Fruit fly (Drosophila melanogaster) whole organism, embryonic: ENCODE results near the gene Vm26Aa.

ENCODE experiments used
- ATbp ChIP-seq: fragments of 200-800 bp; sonication (Bioruptor generic); optimal IDR thresholded peaks from 2 replicates; lab custom pipeline; 2017; ENCODE audit warnings: missing biosample characterization, mild to moderate bottlenecking, missing genetic modification characterization, missing genetic modification reagents
- CG10462 ChIP-seq: fragments of 200-800 bp; sonication (Bioruptor generic); optimal IDR thresholded peaks from 2 replicates; lab custom pipeline; 2016; ENCODE audit warnings: missing biosample characterization, missing genetic modification characterization
- CG10565 ChIP-seq: fragments of 200-800 bp; sonication (Bioruptor generic); optimal IDR thresholded peaks from 3 replicates; lab custom pipeline; 2016; ENCODE audit warnings: missing biosample characterization, mild to moderate bottlenecking, missing genetic modification characterization
- CG10979 ChIP-seq: fragments of 200-800 bp; sonication (Bioruptor generic); optimal IDR thresholded peaks from 2 replicates; lab custom pipeline; 2018; ENCODE audit warnings: missing biosample characterization, mild to moderate bottlenecking, missing genetic modification characterization, moderate library complexity
- CG12071 ChIP-seq: fragments of 200-800 bp; sonication (Bioruptor generic); optimal IDR thresholded peaks from 3 replicates; lab custom pipeline; 2018; ENCODE audit warnings: missing biosample characterization, mild to moderate bottlenecking, missing genetic modification characterization
- CG12744 ChIP-seq: fragments of 200-800 bp; sonication (Bioruptor generic); optimal IDR thresholded peaks from 2 replicates; lab custom pipeline; 2016; ENCODE audit warnings: missing biosample characterization, missing genetic modification characterization
- CG1647 ChIP-seq: fragments of 200-800 bp; sonication (Bioruptor generic); optimal IDR thresholded peaks from 3 replicates; lab custom pipeline; 2016; ENCODE audit warnings: missing biosample characterization, missing genetic modification characterization
- CG2116 ChIP-seq: fragments of 200-800 bp; sonication (Bioruptor generic); optimal IDR thresholded peaks from 3 replicates; lab custom pipeline; 2018; ENCODE audit warnings: missing biosample characterization, mild to moderate bottlenecking, missing genetic modification characterization
- CG30020 ChIP-seq: fragments of 200-800 bp; optimal IDR thresholded peaks from 2 replicates; lab custom pipeline; 2019; ENCODE audit warnings: missing biosample characterization, mild to moderate bottlenecking, missing genetic modification characterization, moderate library complexity
- CG30403 ChIP-seq: fragments of 200-800 bp; sonication (Bioruptor generic); optimal IDR thresholded peaks from 3 replicates; lab custom pipeline; 2016; ENCODE audit warnings: missing biosample characterization, missing genetic modification characterization
- CG31365 ChIP-seq: fragments of 200-800 bp; sonication (Bioruptor generic); optimal IDR thresholded peaks from 2 replicates; lab custom pipeline; 2018; ENCODE audit warnings: missing biosample characterization, mild to moderate bottlenecking, missing genetic modification characterization
- CG33213 ChIP-seq: fragments of 200-800 bp; sonication (Bioruptor generic); optimal IDR thresholded peaks from 3 replicates; lab custom pipeline; 2016; ENCODE audit warnings: missing biosample characterization, missing genetic modification characterization
- CG34376 ChIP-seq: fragments of 200-800 bp; sonication (Bioruptor generic); optimal IDR thresholded peaks from 2 replicates; lab custom pipeline; 2018; ENCODE audit warnings: missing biosample characterization, mild to moderate bottlenecking, missing genetic modification characterization
- CG43689 ChIP-seq: fragments of 200-800 bp; sonication (Bioruptor generic); IDR thresholded peaks from 2 replicates; pipeline ENCODE4 v1.3.6; 2022; ENCODE audit warnings: missing biosample characterization, missing genetic modification characterization
- CG4404 ChIP-seq: fragments of 200-800 bp; sonication (Bioruptor generic); IDR thresholded peaks from 2 replicates; pipeline ENCODE4 v1.3.6; 2022; ENCODE audit warnings: missing biosample characterization, missing genetic modification characterization
- CG4730 ChIP-seq: fragments of 200-800 bp; sonication (Bioruptor generic); IDR thresholded peaks from 2 replicates; pipeline ENCODE4 v1.3.6; 2022; ENCODE audit warnings: missing biosample characterization, missing genetic modification characterization
- CG6272 ChIP-seq: fragments of 200-800 bp; sonication (Bioruptor generic); IDR thresholded peaks from 2 replicates; pipeline ENCODE4 v1.3.6; 2022; ENCODE audit warnings: missing biosample characterization, missing genetic modification characterization
- CG6813 ChIP-seq: fragments of 200-800 bp; sonication (Bioruptor generic); optimal IDR thresholded peaks from 2 replicates; lab custom pipeline; 2017; ENCODE audit warnings: missing biosample characterization, missing genetic modification characterization, mild to moderate bottlenecking, moderate library complexity, missing genetic modification reagents
- CG7271 ChIP-seq: fragments of 200-800 bp; sonication (Bioruptor generic); optimal IDR thresholded peaks from 2 replicates; lab custom pipeline; 2018; ENCODE audit warnings: missing biosample characterization, mild to moderate bottlenecking, missing genetic modification characterization, moderate library complexity
- CG8359 ChIP-seq: fragments of 200-800 bp; sonication (Bioruptor generic); optimal IDR thresholded peaks from 2 replicates; lab custom pipeline; 2017; ENCODE audit warnings: missing biosample characterization, mild to moderate bottlenecking, missing genetic modification characterization, borderline replicate concordance
- CG8765 ChIP-seq: fragments of 200-800 bp; sonication (Bioruptor generic); IDR thresholded peaks from 2 replicates; pipeline ENCODE4 v1.3.6; 2022; ENCODE audit warnings: missing biosample characterization, missing genetic modification characterization
- CG9215 ChIP-seq: fragments of 200-800 bp; sonication (Bioruptor generic); IDR thresholded peaks from 2 replicates; pipeline ENCODE4 v1.3.6; 2022; ENCODE audit warnings: missing biosample characterization, missing genetic modification characterization
- Doc2 ChIP-seq: fragments of 200-800 bp; sonication (Bioruptor generic); IDR thresholded peaks from 2 replicates; pipeline ENCODE4 v1.3.6; 2022; ENCODE audit warnings: missing biosample characterization, missing genetic modification characterization
- Hr78 ChIP-seq, 2 experiments: fragments of 200-800 bp in 1 of 2; fragments of >200 bp in 1 of 2; sonication (Bioruptor generic) in 1 of 2; optimal IDR thresholded peaks; 2 replicates each; lab custom pipeline; 2017 to 2019; ENCODE audit warnings: missing biosample characterization in 2 of 2, missing genetic modification characterization in 2 of 2, mild to moderate bottlenecking in 1 of 2, moderate library complexity in 1 of 2
- NFAT ChIP-seq: fragments of 200-800 bp; sonication (Bioruptor generic); IDR thresholded peaks from 2 replicates; pipeline ENCODE4 v1.3.6; 2022; ENCODE audit warnings: missing biosample characterization, missing genetic modification characterization
- Nf-YA ChIP-seq: fragments of 200-800 bp; sonication (Bioruptor generic); IDR thresholded peaks from 2 replicates; pipeline ENCODE4 v1.3.6; 2022; ENCODE audit warnings: missing biosample characterization, missing genetic modification characterization
- Poxn ChIP-seq: fragments of 200-800 bp; sonication (Bioruptor generic); IDR thresholded peaks from 2 replicates; pipeline ENCODE4 v1.3.6; 2022; ENCODE audit warnings: missing biosample characterization, missing genetic modification characterization
- Side ChIP-seq: fragments of 200-800 bp; sonication (Bioruptor generic); optimal IDR thresholded peaks from 2 replicates; lab custom pipeline; 2016; ENCODE audit warnings: missing biosample characterization, missing genetic modification characterization
- amos ChIP-seq: fragments of 200-800 bp; sonication (Bioruptor generic); IDR thresholded peaks from 2 replicates; pipeline ENCODE4 v1.3.6; 2022; ENCODE audit warnings: missing biosample characterization, missing genetic modification characterization; ENCODE audit not compliant: partially characterized antibody
- btn ChIP-seq: fragments of 200-800 bp; sonication (Bioruptor generic); optimal IDR thresholded peaks from 2 replicates; lab custom pipeline; 2016; ENCODE audit warnings: missing biosample characterization, missing genetic modification characterization
- cad ChIP-seq: fragments of >200 bp; optimal IDR thresholded peaks from 2 replicates; lab custom pipeline; 2017; ENCODE audit warnings: missing biosample characterization, missing genetic modification characterization
- caup ChIP-seq: fragments of 200-800 bp; sonication (Bioruptor generic); optimal IDR thresholded peaks from 3 replicates; lab custom pipeline; 2017; ENCODE audit warnings: missing biosample characterization, mild to moderate bottlenecking, missing genetic modification characterization, moderate library complexity; ENCODE audit not compliant: severe bottlenecking
- cg ChIP-seq: fragments of 200-800 bp; sonication (Bioruptor generic); optimal IDR thresholded peaks from 3 replicates; lab custom pipeline; 2019; ENCODE audit warnings: missing biosample characterization, mild to moderate bottlenecking, missing genetic modification characterization, moderate library complexity
- chn ChIP-seq: fragments of 200-800 bp; sonication (Bioruptor generic); optimal IDR thresholded peaks from 2 replicates; lab custom pipeline; 2016; ENCODE audit warnings: missing biosample characterization, missing genetic modification characterization
- corto ChIP-seq: fragments of 200-800 bp; sonication (Bioruptor generic); optimal IDR thresholded peaks from 2 replicates; lab custom pipeline; 2016; ENCODE audit warnings: missing biosample characterization, mild to moderate bottlenecking, missing genetic modification characterization, moderate library complexity
- danr ChIP-seq: fragments of 200-800 bp; sonication (Bioruptor generic); IDR thresholded peaks from 2 replicates; pipeline ENCODE4 v1.3.6; 2022; ENCODE audit warnings: missing biosample characterization, missing genetic modification characterization
- gcm ChIP-seq: fragments of 200-800 bp; sonication (Bioruptor generic); optimal IDR thresholded peaks from 2 replicates; lab custom pipeline; 2019; ENCODE audit warnings: missing biosample characterization, mild to moderate bottlenecking, missing genetic modification characterization, moderate library complexity
- grn ChIP-seq: fragments of 200-800 bp; sonication (Bioruptor generic); optimal IDR thresholded peaks from 3 replicates; lab custom pipeline; 2017; ENCODE audit warnings: missing biosample characterization, missing genetic modification characterization
- gsb-n ChIP-seq: fragments of 200-800 bp; sonication (Bioruptor generic); optimal IDR thresholded peaks from 3 replicates; lab custom pipeline; 2018; ENCODE audit warnings: missing biosample characterization, mild to moderate bottlenecking, missing genetic modification characterization
- ham ChIP-seq: fragments of 200-800 bp; sonication (Bioruptor generic); IDR thresholded peaks from 2 replicates; pipeline ENCODE4 v1.3.6; 2022; ENCODE audit warnings: missing biosample characterization, missing genetic modification characterization
- knrl ChIP-seq: fragments of 200-800 bp; sonication (Bioruptor generic); IDR thresholded peaks from 3 replicates; pipeline ENCODE4 v1.3.6; 2022; ENCODE audit warnings: missing biosample characterization, missing genetic modification characterization; ENCODE audit not compliant: partially characterized antibody
- peb ChIP-seq: fragments of 200-800 bp; sonication (Bioruptor generic); IDR thresholded peaks from 2 replicates; pipeline ENCODE4 v1.3.6; 2022; ENCODE audit warnings: missing biosample characterization, missing genetic modification characterization
- prd ChIP-seq, 3 experiments: fragments of >200 bp in 2 of 3; fragments of 200-800 bp in 1 of 3; sonication (Bioruptor generic) in 1 of 3; optimal IDR thresholded peaks in 2 of 3; IDR thresholded peaks in 1 of 3; 2 replicates in 2 of 3; 3 replicates in 1 of 3; pipeline versions ENCODE4 v1.3.6 to Lab custom; 2017 to 2022; ENCODE audit warnings: missing biosample characterization in 1 of 3, missing genetic modification characterization in 1 of 3
- pzg ChIP-seq: fragments of 200-800 bp; sonication (Bioruptor generic); optimal IDR thresholded peaks from 3 replicates; lab custom pipeline; 2018; ENCODE audit warnings: missing biosample characterization, mild to moderate bottlenecking, missing genetic modification characterization, moderate library complexity
- rib ChIP-seq: fragments of 200-800 bp; sonication (Bioruptor generic); IDR thresholded peaks from 2 replicates; pipeline ENCODE4 v1.3.6; 2022; ENCODE audit warnings: missing biosample characterization, missing genetic modification characterization
- salm ChIP-seq: fragments of 200-800 bp; sonication (Bioruptor generic); optimal IDR thresholded peaks from 2 replicates; lab custom pipeline; 2018; ENCODE audit warnings: missing biosample characterization, mild to moderate bottlenecking, missing genetic modification characterization
- schlank ChIP-seq: fragments of 200-800 bp; sonication (Bioruptor generic); optimal IDR thresholded peaks from 2 replicates; lab custom pipeline; 2018; ENCODE audit warnings: missing biosample characterization, mild to moderate bottlenecking, missing genetic modification characterization
- stc ChIP-seq: fragments of 200-800 bp; sonication (Bioruptor generic); IDR thresholded peaks from 2 replicates; pipeline ENCODE4 v1.3.6; 2022; ENCODE audit warnings: missing biosample characterization, missing genetic modification characterization
- tna ChIP-seq: fragments of 200-800 bp; sonication (Bioruptor generic); IDR thresholded peaks from 2 replicates; pipeline ENCODE4 v1.3.6; 2022; ENCODE audit warnings: missing biosample characterization, missing genetic modification characterization; ENCODE audit not compliant: partially characterized antibody
- trem ChIP-seq: fragments of 200-800 bp; optimal IDR thresholded peaks from 3 replicates; lab custom pipeline; 2019; ENCODE audit warnings: missing biosample characterization, mild to moderate bottlenecking, missing genetic modification characterization, moderate library complexity
- ttk ChIP-seq: fragments of 200-800 bp; sonication (Bioruptor generic); IDR thresholded peaks from 2 replicates; pipeline ENCODE4 v2.1.2; 2022; ENCODE audit warnings: missing biosample characterization, missing genetic modification characterization

Gene Vm26Aa

dm6 chr2L:5986094-5986493 lies 26.0 kb upstream of the Vm26Aa start, which contains the start of gene ifc (continued):
- TF ChIP-seq trem (tag; lab: Kevin White, UChicago) (peak; percentile 86), gcm (no peak), prd (optimal IDR thresholded peaks at IDR 0.05; lab: Kevin White, UChicago) (no peak), prd (GFP tag; IDR thresholded peaks at IDR 0.05; lab: Robert Waterston, UW) (no peak), CG4730 (GFP tag; lab: Robert Waterston, UW) (no peak), amos (GFP tag; lab: Robert Waterston, UW) (no peak), caup (GFP tag; lab: Kevin White, UChicago) (peak; percentile 17), knrl (GFP tag; lab: Robert Waterston, UW) (no peak), CG10979 (peak; percentile 36), CG4404 (GFP tag; lab: Robert Waterston, UW) (no peak), tna (GFP tag; lab: Robert Waterston, UW) (no peak), peb (GFP tag; lab: Robert Waterston, UW) (no peak), CG43689 (GFP tag; lab: Robert Waterston, UW) (no peak), ttk (no peak), schlank (tag; lab: Kevin White, UChicago) (peak; percentile 20), cg (GFP tag; lab: Kevin White, UChicago) (no peak), CG12744 (GFP tag; lab: Kevin White, UChicago) (peak; percentile 39), CG34376 (peak; percentile 33), CG8765 (GFP tag; lab: Robert Waterston, UW) (no peak), ham (no peak), cad (GFP tag; lab: Kevin White, UChicago) (no peak), CG6272 (0 out of 2 replicates have a peak, but pooled peaks have one; percentile 13), CG6813 (no peak), NFAT (GFP tag; lab: Robert Waterston, UW) (no peak), Doc2 (GFP tag; lab: Robert Waterston, UW) (no peak), CG7271 (tag; lab: Kevin White, UChicago) (no peak), Hr78 (GFP tag; optimal IDR thresholded peaks at IDR 0.05; lab: Kevin White, UChicago) (peak in 1 of 2 experiments; percentile 59), CG30403 (peak; percentile 68), rib (GFP tag; lab: Robert Waterston, UW) (no peak), CG8359 (GFP tag; lab: Kevin White, UChicago) (no peak), chn (GFP tag; lab: Kevin White, UChicago) (peak; percentile 54), btn (GFP tag; lab: Kevin White, UChicago) (no peak), pzg (GFP tag; lab: Kevin White, UChicago) (peak; percentile 96), CG12071 (GFP tag; lab: Kevin White, UChicago) (no peak), CG10462 (no peak), ATbp (GFP tag; lab: Kevin White, UChicago) (no peak), CG31365 (tag; lab: Kevin White, UChicago) (peak; percentile 13), stc (GFP tag; lab: Robert Waterston, UW) (no peak), corto (no peak), Poxn (GFP tag; lab: Robert Waterston, UW) (no peak), Side (GFP tag; lab: Kevin White, UChicago) (peak; percentile 32), salm (no peak), Nf-YA (GFP tag; lab: Robert Waterston, UW) (no peak), danr (GFP tag; lab: Robert Waterston, UW) (no peak), CG10565 (GFP tag; lab: Kevin White, UChicago) (no peak), gsb-n (peak; percentile 15), CG9215 (GFP tag; lab: Robert Waterston, UW) (no peak), grn (GFP tag; lab: Kevin White, UChicago) (peak; percentile 47), CG2116 (peak; percentile 69), CG33213 (GFP tag; lab: Kevin White, UChicago) (peak; percentile 84), CG1647 (peak; percentile 37), CG30020 (tag; lab: Kevin White, UChicago) (peak; percentile 96)
